Fruit fly (Drosophila melanogaster): Measurements from ENCODE around the gene Vps60.
A peak's percentile ranks its signal among the peaks of the same experiment; 100 is the strongest.

Vps60 gene

DNA sequence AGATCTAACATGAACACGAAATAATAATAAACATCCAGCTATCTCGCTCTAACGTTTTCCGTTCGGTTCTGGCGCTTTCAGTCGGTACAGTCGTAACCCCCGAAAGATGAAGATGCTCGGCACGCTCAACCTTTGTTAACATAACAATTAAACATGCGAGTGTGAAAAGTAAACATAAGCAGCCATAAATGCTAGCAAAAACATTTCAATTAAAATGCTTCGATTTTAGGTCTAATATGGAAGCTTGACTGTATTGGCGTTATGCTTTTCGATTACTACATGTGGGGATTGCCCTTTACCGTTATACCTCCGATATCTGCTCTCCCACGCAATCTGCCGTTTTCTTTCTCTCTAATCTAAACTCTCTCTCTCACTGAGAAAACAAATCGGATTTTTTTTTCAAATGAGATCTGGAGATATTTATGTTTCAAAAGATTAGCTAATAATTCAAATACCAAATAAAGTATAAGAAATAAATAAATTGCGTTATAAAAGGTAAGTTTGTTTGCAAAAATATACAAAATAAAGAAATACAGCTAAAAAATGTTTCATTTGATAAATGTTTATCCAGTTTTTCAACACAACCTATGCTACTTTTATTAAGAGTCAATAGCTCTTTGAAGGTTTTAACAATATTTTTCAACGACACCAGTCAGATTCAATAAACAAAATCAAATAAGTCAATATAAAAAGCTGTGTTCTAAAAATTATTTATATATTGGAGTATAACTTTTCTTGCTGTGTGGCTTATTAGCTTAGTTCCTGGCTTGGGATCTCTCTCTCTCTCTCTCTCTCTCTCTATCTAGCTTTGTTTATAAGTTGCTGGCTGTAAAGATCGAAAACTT, 37.2 kb upstream of the Vps60 start (continued):
- TF ChIP-seq Met (GFP tag; optimal IDR thresholded peaks at IDR 0.05) (peak; percentile 63), achi (GFP tag; optimal IDR thresholded peaks at IDR 0.05) (peak; percentile 52), Blimp-1 (GFP tag; optimal IDR thresholded peaks at IDR 0.05) (no peak), dsx (GFP tag; optimal IDR thresholded peaks at IDR 0.05; ENCODE audit: poor library complexity, severe bottlenecking) (no peak), Lpt (GFP tag; optimal IDR thresholded peaks at IDR 0.05) (no peak), Sox15 (GFP tag; optimal IDR thresholded peaks at IDR 0.05) (peak; percentile 54), acj6 (GFP tag; optimal IDR thresholded peaks at IDR 0.05) (peak; percentile 61), CG6808 (GFP tag; optimal IDR thresholded peaks at IDR 0.05) (no peak), salr (GFP tag; optimal IDR thresholded peaks at IDR 0.05) (peak in 1 of 2 experiments; percentile 45), Hr39 (GFP tag; optimal IDR thresholded peaks at IDR 0.05) (peak; percentile 85), CG6276 (GFP tag; optimal IDR thresholded peaks at IDR 0.05) (peak; percentile 30), esn (GFP tag; optimal IDR thresholded peaks at IDR 0.05) (peak; percentile 59), Hr4 (GFP tag; optimal IDR thresholded peaks at IDR 0.05) (peak; percentile 82), dac (GFP tag; optimal IDR thresholded peaks at IDR 0.05) (peak; percentile 52), Eip75B (GFP tag; optimal IDR thresholded peaks at IDR 0.05) (peak; percentile 39), CG16779 (tag; optimal IDR thresholded peaks at IDR 0.05) (no peak), Sox14 (GFP tag; optimal IDR thresholded peaks at IDR 0.05) (peak; percentile 73), ss (GFP tag; optimal IDR thresholded peaks at IDR 0.05) (no peak), CG1621 (tag; optimal IDR thresholded peaks at IDR 0.05) (no peak), CG7368 (GFP tag; optimal IDR thresholded peaks at IDR 0.05) (no peak), spab (GFP tag; optimal IDR thresholded peaks at IDR 0.05) (no peak)

- peak; percentile 81 for TF ChIP-seq CG3032 (tag; optimal IDR thresholded peaks at IDR 0.05)
- TF ChIP-seq Smox (GFP tag; optimal IDR thresholded peaks at IDR 0.05) = peak; percentile 64
- peak; percentile 57 for TF ChIP-seq dac (GFP tag; optimal IDR thresholded peaks at IDR 0.05)
- TF ChIP-seq eg (GFP tag; IDR thresholded peaks at IDR 0.05) = peak; percentile 81
- peak; percentile 82 for TF ChIP-seq dsx (GFP tag; optimal IDR thresholded peaks at IDR 0.05; ENCODE audit: poor library complexity, severe bottlenecking)
- TF ChIP-seq CG3919 (GFP tag; optimal IDR thresholded peaks at IDR 0.05) = peak; percentile 80
- TF ChIP-seq Lpt (GFP tag; optimal IDR thresholded peaks at IDR 0.05) = peak; percentile 72
- TF ChIP-seq CG6792 (GFP tag; optimal IDR thresholded peaks at IDR 0.05) = peak; percentile 80
- TF ChIP-seq CG6276 (GFP tag; optimal IDR thresholded peaks at IDR 0.05) = peak; percentile 89
- peak; percentile 86 for TF ChIP-seq Sox14 (GFP tag; optimal IDR thresholded peaks at IDR 0.05)
- TF ChIP-seq CG15336 (GFP tag; IDR thresholded peaks at IDR 0.05) = peak; percentile 87
- TF ChIP-seq ss (GFP tag; optimal IDR thresholded peaks at IDR 0.05) = peak; percentile 70 to 82
- peak; percentile 95 for TF ChIP-seq Eip78C (GFP tag)
- TF ChIP-seq spab (GFP tag; optimal IDR thresholded peaks at IDR 0.05) = peak; percentile 80
- TF ChIP-seq pdm3 (GFP tag; optimal IDR thresholded peaks at IDR 0.05) = peak; percentile 88
- peak; percentile 58 for TF ChIP-seq Sox15 (GFP tag; optimal IDR thresholded peaks at IDR 0.05)
- peak; percentile 82 for TF ChIP-seq Eip75B (GFP tag; optimal IDR thresholded peaks at IDR 0.05)
- TF ChIP-seq Hr39 (GFP tag; optimal IDR thresholded peaks at IDR 0.05) = peak; percentile 60
- peak; percentile 72 for TF ChIP-seq CG7368 (GFP tag; optimal IDR thresholded peaks at IDR 0.05)
- peak; percentile 66; the same call in 1 of the 2 replicates for TF ChIP-seq CG11294 (GFP tag; IDR thresholded peaks at IDR 0.05)
- TF ChIP-seq CG16779 (tag; optimal IDR thresholded peaks at IDR 0.05) = peak; percentile 73
- peak; percentile 76 for TF ChIP-seq Sox102F (GFP tag; optimal IDR thresholded peaks at IDR 0.05)
- peak; percentile 83 for TF ChIP-seq CG8632 (GFP tag; optimal IDR thresholded peaks at IDR 0.05)
- peak; percentile 89 for TF ChIP-seq svp (GFP tag)
- peak; percentile 77; the same call in 2 of the 3 replicates for TF ChIP-seq CG6163 (GFP tag; IDR thresholded peaks at IDR 0.05)
- TF ChIP-seq Gug (GFP tag; IDR thresholded peaks at IDR 0.05) = peak; percentile 64
- TF ChIP-seq lz (GFP tag; optimal IDR thresholded peaks at IDR 0.05) = peak; percentile 73
- peak; percentile 83 for TF ChIP-seq acj6 (GFP tag; optimal IDR thresholded peaks at IDR 0.05)
- TF ChIP-seq CG1621 (tag; optimal IDR thresholded peaks at IDR 0.05) = peak; percentile 84
- TF ChIP-seq Met (GFP tag; optimal IDR thresholded peaks at IDR 0.05) = peak; percentile 78
- TF ChIP-seq Ets21C (GFP tag; optimal IDR thresholded peaks at IDR 0.05) = peak; percentile 38
- no peak for TF ChIP-seq fkh (GFP tag; optimal IDR thresholded peaks at IDR 0.05)
- peak; percentile 83 for TF ChIP-seq CG10669 (GFP tag; optimal IDR thresholded peaks at IDR 0.05)
- peak; percentile 75 for TF ChIP-seq CG9139 (GFP tag; optimal IDR thresholded peaks at IDR 0.05)
- peak; percentile 54 for TF ChIP-seq CG8319 (GFP tag; optimal IDR thresholded peaks at IDR 0.05)
- TF ChIP-seq topi (GFP tag; optimal IDR thresholded peaks at IDR 0.05) = peak; percentile 75
- peak; percentile 77 for TF ChIP-seq CG34406 (GFP tag; optimal IDR thresholded peaks at IDR 0.05)
- peak; percentile 87 for TF ChIP-seq CG8119 (GFP tag; IDR thresholded peaks at IDR 0.05)
These were observed 36.4 kb upstream of the Vps60 start for dm6 chr3L:17657728-17658379.
